Worm (Caenorhabditis elegans): ENCODE results near the gene Y32F6A.5.

Y32F6A.5 gene

DNA sequence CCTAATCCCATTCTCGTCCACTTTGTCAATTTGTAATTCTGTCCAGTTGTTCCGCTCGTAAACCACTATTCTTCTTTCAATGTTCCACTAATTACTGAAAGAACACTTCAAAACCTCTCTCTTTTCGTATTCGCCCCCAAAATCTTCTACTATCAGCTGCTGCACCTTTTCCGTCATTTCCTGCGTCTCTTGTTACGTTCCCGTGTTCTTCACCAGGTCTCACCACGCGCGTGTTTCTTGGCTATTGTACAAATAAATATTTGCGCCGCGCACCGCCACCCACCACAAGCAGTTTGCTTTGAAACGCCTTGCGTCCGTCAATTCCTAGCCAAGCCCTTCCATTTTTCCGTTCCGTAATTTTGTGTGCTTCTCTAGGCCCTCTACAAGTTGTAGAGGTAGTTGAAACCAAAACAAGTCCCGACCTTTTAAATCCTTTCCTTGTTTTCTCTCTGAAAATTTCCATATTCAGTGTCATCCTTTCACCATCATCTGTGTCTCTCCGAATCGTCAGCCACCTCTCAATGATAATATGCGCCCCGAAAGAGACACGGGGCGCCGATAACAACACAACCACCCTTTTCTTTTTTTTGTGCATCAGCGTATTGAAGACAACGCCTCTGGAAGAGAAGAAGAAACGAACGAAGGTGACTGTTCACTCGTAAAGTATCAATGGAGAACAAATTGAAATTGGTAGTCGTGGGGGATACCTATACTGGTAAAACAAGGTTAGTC, 24.9 kb upstream of the Y32F6A.5 start, which contains the start of the genes crp-1 and Y32F6B.9 (continued):
- TF ChIP-seq daf-16 (GFP tag; optimal IDR thresholded peaks at IDR 0.05) (no peak), daf-16 (tag; optimal IDR thresholded peaks at IDR 0.05) (peak; percentile 44)

DNA sequence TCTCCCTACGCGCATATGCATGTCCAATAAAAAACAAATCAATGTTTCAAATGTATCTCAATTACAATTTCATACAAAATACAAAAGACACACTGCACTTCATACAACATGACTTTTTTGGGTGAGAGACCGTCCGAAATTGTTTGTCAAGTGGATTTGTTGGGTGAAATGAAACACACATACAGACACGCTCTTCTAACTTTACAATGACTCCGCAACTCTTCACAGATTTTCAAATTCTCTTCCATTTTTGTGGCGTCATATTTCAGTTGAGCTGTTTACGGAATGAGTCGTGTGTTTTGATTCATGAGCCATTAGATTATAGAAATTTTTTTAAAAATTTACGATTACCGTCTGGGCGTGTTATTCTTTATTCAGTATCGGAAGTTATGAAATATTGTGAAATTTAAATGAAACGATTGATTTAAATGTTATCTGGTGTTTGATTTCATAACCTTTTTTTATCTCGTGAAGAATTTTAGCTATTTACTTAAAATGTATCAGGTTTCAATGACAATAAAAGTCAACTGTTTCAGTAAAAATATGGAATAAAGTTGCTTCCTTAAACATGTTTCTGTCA, 23.5 kb upstream of the Y32F6A.5 start:
- TF ChIP-seq nhr-28 (tag; optimal IDR thresholded peaks at IDR 0.05), result peak; percentile 20
- TF ChIP-seq php-3 (GFP tag; IDR thresholded peaks at IDR 0.05), result no peak
- TF ChIP-seq mep-1 (tag; optimal IDR thresholded peaks at IDR 0.05), result peak; percentile 56
- peak; percentile 86 for TF ChIP-seq zip-2 (tag; optimal IDR thresholded peaks at IDR 0.05)
- TF ChIP-seq hif-1 (tag; optimal IDR thresholded peaks at IDR 0.05), result peak in 1 of 2 experiments; percentile 23
- TF ChIP-seq ama-1 (optimal IDR thresholded peaks at IDR 0.05), result peak; percentile 93
- TF ChIP-seq daf-16 (GFP tag; optimal IDR thresholded peaks at IDR 0.05), result no peak
- no peak for TF ChIP-seq daf-16 (tag; optimal IDR thresholded peaks at IDR 0.05)
- no peak for TF ChIP-seq ceh-20 (GFP tag; IDR thresholded peaks at IDR 0.05)
- no peak for TF ChIP-seq snpc-1.2 (GFP tag; IDR thresholded peaks at IDR 0.05)
- peak in 1 of 2 experiments; percentile 20 for TF ChIP-seq lsy-2 (tag; optimal IDR thresholded peaks at IDR 0.05)
- TF ChIP-seq nhr-25 (tag; optimal IDR thresholded peaks at IDR 0.05; ENCODE audit: borderline replicate concordance, insufficient read depth), result no peak
- peak; percentile 6 for TF ChIP-seq hlh-30 (tag; optimal IDR thresholded peaks at IDR 0.05; ENCODE audit: insufficient read depth)
- TF ChIP-seq set-16 (GFP tag; IDR thresholded peaks at IDR 0.05), result no peak
- TF ChIP-seq gei-8 (GFP tag; optimal IDR thresholded peaks at IDR 0.05), result no peak
- no peak for TF ChIP-seq unc-39 (tag; optimal IDR thresholded peaks at IDR 0.05)
- TF ChIP-seq egl-43 (GFP tag; IDR thresholded peaks at IDR 0.05), result no peak
- no peak for TF ChIP-seq hlh-11 (tag; optimal IDR thresholded peaks at IDR 0.05)
- TF ChIP-seq nhr-10 (tag; optimal IDR thresholded peaks at IDR 0.05), result no peak
- peak; percentile 89 for TF ChIP-seq aha-1 (tag)

DNA sequence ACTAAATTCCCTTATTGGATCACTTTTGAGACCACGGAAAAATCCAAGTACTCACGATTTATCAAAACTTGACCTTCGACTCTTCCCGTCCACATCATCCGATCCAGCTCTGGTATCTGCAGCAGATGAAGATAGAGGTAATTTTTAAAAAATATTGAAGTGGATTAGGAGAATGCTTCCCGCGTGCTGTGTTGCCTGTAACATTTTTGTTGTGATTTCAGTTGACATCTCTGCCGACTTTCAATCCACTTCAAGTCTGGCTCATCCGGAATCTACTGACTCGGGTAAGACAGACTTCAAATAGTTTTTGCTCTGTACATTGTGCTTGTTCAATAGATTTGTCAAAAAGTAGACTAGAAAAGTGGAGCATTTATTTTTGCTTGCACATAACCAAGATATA, 22.0 kb upstream of the Y32F6A.5 start:
- TF ChIP-seq ceh-44 (GFP tag; IDR thresholded peaks at IDR 0.05), result no peak
- peak; percentile 96 for TF ChIP-seq aha-1 (tag)
- TF ChIP-seq daf-12 (tag; optimal IDR thresholded peaks at IDR 0.05), result no peak
- no peak for TF ChIP-seq dve-1 (tag; optimal IDR thresholded peaks at IDR 0.05; ENCODE audit: insufficient read depth)
- TF ChIP-seq snpc-1.2 (GFP tag; IDR thresholded peaks at IDR 0.05), result no peak
- TF ChIP-seq nhr-42 (GFP tag; IDR thresholded peaks at IDR 0.05), result no peak
- TF ChIP-seq ZK337.2 (GFP tag; IDR thresholded peaks at IDR 0.05), result no peak
- TF ChIP-seq ama-1 (optimal IDR thresholded peaks at IDR 0.05), result peak; percentile 66
- TF ChIP-seq ces-1 (GFP tag; optimal IDR thresholded peaks at IDR 0.05), result no peak
- no peak for TF ChIP-seq unc-62 (GFP tag; optimal IDR thresholded peaks at IDR 0.05 in 1 of 2)
- no peak for TF ChIP-seq unc-62 (tag; optimal IDR thresholded peaks at IDR 0.05)

DNA sequence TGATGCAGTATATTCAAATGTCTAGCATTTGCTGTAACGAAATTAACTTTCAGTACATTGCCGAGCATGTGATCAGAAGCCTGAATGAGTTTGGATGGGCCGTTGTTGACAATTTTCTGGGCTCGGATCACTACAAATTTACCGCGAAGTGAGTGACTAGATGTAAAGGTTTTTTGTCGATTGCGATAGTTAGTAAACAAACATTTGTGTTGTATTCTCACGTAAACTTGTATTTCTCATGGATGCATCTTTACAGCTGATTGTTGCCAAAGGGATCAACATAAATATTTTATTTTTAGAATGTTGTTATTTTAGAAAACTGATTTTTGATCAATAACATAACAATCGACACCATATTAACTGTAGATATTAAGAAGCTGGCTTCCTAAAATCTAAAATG, 20.6 kb upstream of the Y32F6A.5 start:
- TF ChIP-seq lin-13 (GFP tag; optimal IDR thresholded peaks at IDR 0.05), result no peak
- no peak for TF ChIP-seq ceh-44 (GFP tag; IDR thresholded peaks at IDR 0.05)
- no peak for TF ChIP-seq madf-5 (GFP tag; IDR thresholded peaks at IDR 0.05)
- peak; percentile 37 for TF ChIP-seq aha-1 (tag)
- no peak for TF ChIP-seq nhr-237 (tag; optimal IDR thresholded peaks at IDR 0.05)
- TF ChIP-seq ama-1 (optimal IDR thresholded peaks at IDR 0.05), result peak; percentile 25
- peak in 1 of 2 experiments; percentile 76 for TF ChIP-seq daf-16 (GFP tag; optimal IDR thresholded peaks at IDR 0.05)
- TF ChIP-seq daf-16 (tag; optimal IDR thresholded peaks at IDR 0.05), result no peak
- no peak for TF ChIP-seq mxl-2 (GFP tag; conservative IDR thresholded peaks at IDR 0.05)
- TF ChIP-seq hif-1 (tag; optimal IDR thresholded peaks at IDR 0.05), result peak; percentile 48 to 87
- TF ChIP-seq lin-38 (GFP tag; IDR thresholded peaks at IDR 0.05), result no peak
- no peak for TF ChIP-seq unc-130 (GFP tag; optimal IDR thresholded peaks at IDR 0.05)
- 0 out of 2 replicates have a peak, but pooled peaks have one; percentile 12 for TF ChIP-seq T26A8.4 (GFP tag; IDR thresholded peaks at IDR 0.05)
- no peak for TF ChIP-seq daf-12 (tag; optimal IDR thresholded peaks at IDR 0.05)
- no peak for TF ChIP-seq mes-2 (tag; optimal IDR thresholded peaks at IDR 0.05; ENCODE audit: poor library complexity, severe bottlenecking)
- TF ChIP-seq pha-4 (GFP tag; IDR thresholded peaks at IDR 0.05), result no peak
- TF ChIP-seq pha-4 (tag; optimal IDR thresholded peaks at IDR 0.05), result peak; percentile 51
- TF ChIP-seq jun-1 (tag; optimal IDR thresholded peaks at IDR 0.05), result no peak
- TF ChIP-seq nhr-25 (tag; optimal IDR thresholded peaks at IDR 0.05; ENCODE audit: borderline replicate concordance, insufficient read depth), result no peak
- TF ChIP-seq D1046.2 (GFP tag; IDR thresholded peaks at IDR 0.05), result no peak
- TF ChIP-seq nhr-28 (tag; optimal IDR thresholded peaks at IDR 0.05), result no peak
